Fruit fly (Drosophila melanogaster): Measurements from ENCODE around the gene CG46459.

- no peak for TF ChIP-seq psq (optimal IDR thresholded peaks at IDR 0.05)
- TF ChIP-seq Sin3A (optimal IDR thresholded peaks at IDR 0.05): no peak
- no peak for TF ChIP-seq Myc (optimal IDR thresholded peaks at IDR 0.05)
Observed at dm6 chr3R:10688160-10688559, 8.3 kb upstream of the CG46459 start.
